Fruit fly (Drosophila melanogaster) whole organism, prepupa: Measurements from ENCODE around the gene Aasdh.

Experiments used
- Blimp-1 ChIP-seq: fragments of 200-800 bp; sonication (Bioruptor generic); optimal IDR thresholded peaks from 3 replicates; lab custom pipeline; 2017; ENCODE audit warnings: missing biosample characterization, missing genetic modification characterization, mild to moderate bottlenecking, moderate library complexity, missing genetic modification reagents
- CG10631 ChIP-seq: fragments of 200-800 bp; sonication (Bioruptor generic); optimal IDR thresholded peaks from 2 replicates; lab custom pipeline; 2016; ENCODE audit warnings: missing biosample characterization, missing genetic modification characterization
- CG11294 ChIP-seq: fragments of 200-800 bp; sonication (Bioruptor generic); IDR thresholded peaks from 2 replicates; pipeline ENCODE4 v1.3.6; 2022; ENCODE audit warnings: missing biosample characterization, missing genetic modification characterization
- CG11902 ChIP-seq: fragments of 200-800 bp; sonication (Bioruptor generic); optimal IDR thresholded peaks from 3 replicates; lab custom pipeline; 2016; ENCODE audit warnings: missing biosample characterization, missing genetic modification characterization
- CG1621 ChIP-seq: fragments of 200-800 bp; sonication (Bioruptor generic); optimal IDR thresholded peaks from 3 replicates; lab custom pipeline; 2018; ENCODE audit warnings: missing biosample characterization, mild to moderate bottlenecking, missing genetic modification characterization
- CG16779 ChIP-seq: fragments of 200-800 bp; sonication (Bioruptor generic); optimal IDR thresholded peaks from 3 replicates; lab custom pipeline; 2017; ENCODE audit warnings: missing biosample characterization, mild to moderate bottlenecking, missing genetic modification characterization
- CG3032 ChIP-seq: fragments of 200-800 bp; optimal IDR thresholded peaks from 2 replicates; lab custom pipeline; 2019; ENCODE audit warnings: missing biosample characterization, mild to moderate bottlenecking, missing genetic modification characterization, moderate library complexity
- CG31627 ChIP-seq: fragments of 200-800 bp; sonication (Bioruptor generic); optimal IDR thresholded peaks from 3 replicates; lab custom pipeline; 2016; ENCODE audit warnings: missing biosample characterization, missing genetic modification characterization
- CG34406 ChIP-seq: fragments of 200-800 bp; sonication (Bioruptor generic); optimal IDR thresholded peaks from 3 replicates; lab custom pipeline; 2016; ENCODE audit warnings: missing biosample characterization, missing genetic modification characterization
- CG3919 ChIP-seq: fragments of 200-800 bp; sonication (Bioruptor generic); optimal IDR thresholded peaks from 3 replicates; lab custom pipeline; 2016; ENCODE audit warnings: missing biosample characterization, missing genetic modification characterization
- CG4318 ChIP-seq: fragments of 200-800 bp; sonication (Bioruptor generic); optimal IDR thresholded peaks from 3 replicates; lab custom pipeline; 2017; ENCODE audit warnings: missing biosample characterization, mild to moderate bottlenecking, missing genetic modification characterization
- CG6276 ChIP-seq: fragments of 200-800 bp; sonication (Bioruptor generic); optimal IDR thresholded peaks from 2 replicates; lab custom pipeline; 2017; ENCODE audit warnings: missing biosample characterization, mild to moderate bottlenecking, missing genetic modification characterization
- CG6808 ChIP-seq: fragments of 200-800 bp; sonication (Bioruptor generic); optimal IDR thresholded peaks from 3 replicates; lab custom pipeline; 2017; ENCODE audit warnings: missing biosample characterization, missing genetic modification characterization, mild to moderate bottlenecking, moderate library complexity, missing genetic modification reagents
- CG7368 ChIP-seq: fragments of 200-800 bp; sonication (Bioruptor generic); optimal IDR thresholded peaks from 3 replicates; lab custom pipeline; 2016; ENCODE audit warnings: missing biosample characterization, missing genetic modification characterization
- CG8319 ChIP-seq: fragments of 200-800 bp; sonication (Bioruptor generic); optimal IDR thresholded peaks from 3 replicates; lab custom pipeline; 2016; ENCODE audit warnings: missing biosample characterization, missing genetic modification characterization
- CG8632 ChIP-seq: fragments of 200-800 bp; sonication (Bioruptor generic); optimal IDR thresholded peaks from 3 replicates; lab custom pipeline; 2016; ENCODE audit warnings: missing biosample characterization, missing genetic modification characterization
- Eip78C ChIP-seq: fragments of 200-800 bp; sonication (Bioruptor generic); peaks from one replicate; lab custom pipeline; 2016; ENCODE audit warnings: missing biosample characterization, missing genetic modification characterization
- Eip93F ChIP-seq: fragments of 200-800 bp; sonication (Bioruptor generic); optimal IDR thresholded peaks from 2 replicates; lab custom pipeline; 2016; ENCODE audit warnings: missing biosample characterization, mild to moderate bottlenecking, missing genetic modification characterization
- Ets21C ChIP-seq: fragments of 200-800 bp; sonication (Bioruptor generic); optimal IDR thresholded peaks from 3 replicates; lab custom pipeline; 2016; ENCODE audit warnings: missing biosample characterization, missing genetic modification characterization
- Hr38 ChIP-seq: sonication (Bioruptor generic); optimal IDR thresholded peaks from 2 replicates; lab custom pipeline; 2016; ENCODE audit warnings: missing biosample characterization, missing genetic modification characterization
- Hr39 ChIP-seq: fragments of 200-800 bp; sonication (Bioruptor generic); optimal IDR thresholded peaks from 2 replicates; lab custom pipeline; 2016; ENCODE audit warnings: missing biosample characterization, missing genetic modification characterization
- Hr4 ChIP-seq: fragments of 200-800 bp; sonication (Bioruptor generic); optimal IDR thresholded peaks from 3 replicates; lab custom pipeline; 2016; ENCODE audit warnings: missing biosample characterization, missing genetic modification characterization
- Lpt ChIP-seq: fragments of 200-800 bp; sonication (Bioruptor generic); optimal IDR thresholded peaks from 3 replicates; lab custom pipeline; 2016; ENCODE audit warnings: missing biosample characterization, missing genetic modification characterization
- Met ChIP-seq: fragments of 200-800 bp; sonication (Bioruptor generic); optimal IDR thresholded peaks from 3 replicates; lab custom pipeline; 2016; ENCODE audit warnings: missing biosample characterization, missing genetic modification characterization
- OdsH ChIP-seq: fragments of 200-800 bp; sonication (Bioruptor generic); optimal IDR thresholded peaks from 3 replicates; lab custom pipeline; 2016; ENCODE audit warnings: missing biosample characterization, missing genetic modification characterization
- Smox ChIP-seq: fragments of 200-800 bp; sonication (Bioruptor generic); optimal IDR thresholded peaks from 3 replicates; lab custom pipeline; 2016; ENCODE audit warnings: missing biosample characterization, missing genetic modification characterization
- Sox102F ChIP-seq: fragments of 200-800 bp; sonication (Bioruptor generic); optimal IDR thresholded peaks from 2 replicates; lab custom pipeline; 2016; ENCODE audit warnings: missing biosample characterization, mild to moderate bottlenecking, missing genetic modification characterization
- Sox14 ChIP-seq: fragments of 200-800 bp; sonication (Bioruptor generic); optimal IDR thresholded peaks from 3 replicates; lab custom pipeline; 2016; ENCODE audit warnings: missing biosample characterization, missing genetic modification characterization
- Sox15 ChIP-seq: fragments of 200-800 bp; sonication (Bioruptor generic); optimal IDR thresholded peaks from 3 replicates; lab custom pipeline; 2016; ENCODE audit warnings: missing biosample characterization, missing genetic modification characterization
- acj6 ChIP-seq: fragments of 200-800 bp; sonication (Bioruptor generic); optimal IDR thresholded peaks from 3 replicates; lab custom pipeline; 2016; ENCODE audit warnings: missing biosample characterization, missing genetic modification characterization
- dac ChIP-seq: fragments of 200-800 bp; sonication (Bioruptor generic); optimal IDR thresholded peaks from 2 replicates; lab custom pipeline; 2017; ENCODE audit warnings: missing biosample characterization, mild to moderate bottlenecking, missing genetic modification characterization
- dsx ChIP-seq: fragments of 200-800 bp; optimal IDR thresholded peaks from 3 replicates; lab custom pipeline; 2019; ENCODE audit warnings: missing biosample characterization, mild to moderate bottlenecking, missing genetic modification characterization, moderate library complexity; ENCODE audit not compliant: poor library complexity, severe bottlenecking
- esn ChIP-seq: fragments of 200-800 bp; sonication (Bioruptor generic); optimal IDR thresholded peaks from 2 replicates; lab custom pipeline; 2016; ENCODE audit warnings: missing biosample characterization, mild to moderate bottlenecking, missing genetic modification characterization, moderate library complexity
- fkh ChIP-seq: fragments of 200-800 bp; sonication (Bioruptor generic); optimal IDR thresholded peaks from 3 replicates; lab custom pipeline; 2017; ENCODE audit warnings: missing biosample characterization, mild to moderate bottlenecking, missing genetic modification characterization, moderate library complexity
- lz ChIP-seq: fragments of 200-800 bp; sonication (Bioruptor generic); optimal IDR thresholded peaks from 3 replicates; lab custom pipeline; 2016; ENCODE audit warnings: missing biosample characterization, missing genetic modification characterization
- net ChIP-seq: fragments of 200-800 bp; sonication (Bioruptor generic); optimal IDR thresholded peaks from 3 replicates; lab custom pipeline; 2016; ENCODE audit warnings: missing biosample characterization, missing genetic modification characterization
- pdm3 ChIP-seq: fragments of 200-800 bp; sonication (Bioruptor generic); optimal IDR thresholded peaks from 3 replicates; lab custom pipeline; 2016; ENCODE audit warnings: missing biosample characterization, missing genetic modification characterization
- salr ChIP-seq, 2 experiments: fragments of 200-800 bp; sonication (Bioruptor generic); optimal IDR thresholded peaks; 3 replicates each; lab custom pipeline; 2016 to 2018; ENCODE audit warnings: missing biosample characterization in 2 of 2, missing genetic modification characterization in 2 of 2, mild to moderate bottlenecking in 1 of 2
- spab ChIP-seq: fragments of 200-800 bp; sonication (Bioruptor generic); optimal IDR thresholded peaks from 2 replicates; lab custom pipeline; 2017; ENCODE audit warnings: missing biosample characterization, mild to moderate bottlenecking, missing genetic modification characterization, missing genetic modification reagents
- ss ChIP-seq, 2 experiments: fragments of 200-800 bp; sonication (Bioruptor generic); optimal IDR thresholded peaks; 2 replicates in 1 of 2; 3 replicates in 1 of 2; lab custom pipeline; 2017 to 2018; ENCODE audit warnings: mild to moderate bottlenecking in 2 of 2, missing biosample characterization in 2 of 2, missing genetic modification characterization in 2 of 2, moderate library complexity in 1 of 2
- svp ChIP-seq: fragments of 200-800 bp; sonication (Bioruptor generic); peaks from one replicate; lab custom pipeline; 2016; ENCODE audit warnings: missing biosample characterization, missing genetic modification characterization
- topi ChIP-seq: fragments of 200-800 bp; sonication (Bioruptor generic); optimal IDR thresholded peaks from 3 replicates; lab custom pipeline; 2016; ENCODE audit warnings: missing biosample characterization, missing genetic modification characterization
- vri ChIP-seq: fragments of 200-800 bp; sonication (Bioruptor generic); optimal IDR thresholded peaks from 3 replicates; lab custom pipeline; 2016; ENCODE audit warnings: missing biosample characterization, mild to moderate bottlenecking, missing genetic modification characterization

The Aasdh gene

DNA sequence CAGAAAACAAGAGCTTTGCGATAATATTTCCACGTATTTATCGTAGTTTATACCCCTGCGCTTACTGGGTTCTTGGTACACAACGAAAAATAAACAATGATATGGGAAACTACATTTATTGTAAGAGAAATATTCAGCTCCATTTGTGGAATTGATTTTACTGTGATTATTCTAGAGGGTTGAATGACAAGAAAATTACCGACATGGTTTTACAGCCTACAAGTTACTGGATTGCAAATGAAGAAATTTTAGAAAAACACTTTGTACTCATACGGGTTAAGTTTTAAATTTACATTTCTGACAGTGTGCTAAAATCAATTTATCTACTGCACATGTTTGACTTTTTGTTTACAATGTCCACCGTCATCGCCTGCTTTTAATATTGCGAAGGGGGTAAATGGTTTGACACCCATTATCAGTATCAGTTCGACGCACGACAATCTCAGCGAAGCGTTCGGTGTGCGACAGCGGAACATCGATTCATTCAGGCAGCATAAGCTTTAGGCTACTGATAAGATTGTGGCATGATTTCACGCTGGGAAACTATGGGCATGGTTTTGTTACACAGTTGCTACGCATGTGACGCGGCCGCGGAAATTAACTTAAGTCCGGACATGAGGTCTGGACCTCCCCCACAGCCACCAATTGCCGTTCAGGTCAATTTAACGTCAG is 12.5 kb upstream of the Aasdh start (continued):
- TF ChIP-seq CG3919 (GFP tag; lab: Kevin White, UChicago) (peak; percentile 4), CG3032 (tag; lab: Kevin White, UChicago) (no peak), spab (GFP tag; lab: Kevin White, UChicago) (no peak), dac (GFP tag; lab: Kevin White, UChicago) (no peak), CG6808 (GFP tag; lab: Kevin White, UChicago) (no peak), esn (GFP tag; lab: Kevin White, UChicago) (peak; percentile 23), svp (GFP tag; lab: Kevin White, UChicago) (peak; percentile 38), CG31627 (GFP tag; lab: Kevin White, UChicago) (no peak), OdsH (GFP tag; lab: Kevin White, UChicago) (peak; percentile 23), Met (GFP tag; lab: Kevin White, UChicago) (peak; percentile 14), pdm3 (peak; percentile 17), Hr4 (GFP tag; lab: Kevin White, UChicago) (peak; percentile 28), CG11902 (GFP tag; lab: Kevin White, UChicago) (no peak), CG6276 (GFP tag; lab: Kevin White, UChicago) (no peak), Eip78C (GFP tag; lab: Kevin White, UChicago) (peak; percentile 73), CG11294 (no peak), net (peak; percentile 10), fkh (GFP tag; lab: Kevin White, UChicago) (peak; percentile 65), CG16779 (tag; lab: Kevin White, UChicago) (no peak), Smox (GFP tag; lab: Kevin White, UChicago) (no peak), CG8319 (GFP tag; lab: Kevin White, UChicago) (no peak), lz (GFP tag; lab: Kevin White, UChicago) (peak; percentile 22), CG7368 (GFP tag; lab: Kevin White, UChicago) (no peak), CG10631 (GFP tag; lab: Kevin White, UChicago) (no peak), CG34406 (no peak), Hr38 (GFP tag; lab: Kevin White, UChicago) (no peak), Hr39 (GFP tag; lab: Kevin White, UChicago) (peak; percentile 23), CG1621 (tag; lab: Kevin White, UChicago) (no peak), acj6 (GFP tag; lab: Kevin White, UChicago) (peak; percentile 24), Sox102F (GFP tag; lab: Kevin White, UChicago) (peak; percentile 8), Lpt (GFP tag; lab: Kevin White, UChicago) (no peak), CG4318 (GFP tag; lab: Kevin White, UChicago) (no peak), salr (GFP tag; optimal IDR thresholded peaks at IDR 0.05; lab: Kevin White, UChicago) (no peak), vri (peak; percentile 3)

DNA sequence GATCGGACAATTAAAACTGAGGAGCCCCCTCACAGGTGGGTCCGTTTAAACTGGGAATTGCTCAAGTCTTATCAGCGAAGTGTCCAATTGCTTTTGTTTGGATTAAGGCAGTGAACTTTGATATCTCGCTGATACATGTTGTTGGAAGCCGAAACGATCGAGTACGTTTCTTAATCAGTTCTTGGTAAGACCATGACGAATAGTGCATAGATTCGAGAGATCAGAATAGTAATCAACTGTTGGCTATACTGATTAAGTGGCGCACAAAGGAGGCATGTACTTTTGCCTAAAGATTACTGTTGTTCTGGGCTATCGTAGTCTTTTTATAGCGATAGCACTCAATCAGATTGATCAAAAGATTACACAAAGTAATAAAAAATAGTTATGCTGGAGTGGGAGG is 2.1 kb upstream of the Aasdh start:
- TF ChIP-seq CG8632 (GFP tag; lab: Kevin White, UChicago) (no peak), Eip93F (GFP tag; lab: Kevin White, UChicago) (peak; percentile 52)
- TF ChIP-seq, all 60 proteins: peak for 1

- no peak for TF ChIP-seq Ets21C (GFP tag; lab: Kevin White, UChicago)
- TF ChIP-seq CG1621 (tag; lab: Kevin White, UChicago) = no peak
- TF ChIP-seq Sox14 (GFP tag; lab: Kevin White, UChicago) = no peak
- TF ChIP-seq Met (GFP tag; lab: Kevin White, UChicago) = no peak
- TF ChIP-seq Blimp-1 = no peak
- TF ChIP-seq topi (GFP tag; lab: Kevin White, UChicago) = no peak
- TF ChIP-seq Eip78C (GFP tag; lab: Kevin White, UChicago) = no peak
- no peak for TF ChIP-seq Eip93F (GFP tag; lab: Kevin White, UChicago)
- TF ChIP-seq OdsH (GFP tag; lab: Kevin White, UChicago) = no peak
- no peak for TF ChIP-seq CG3919 (GFP tag; lab: Kevin White, UChicago)
- TF ChIP-seq Hr4 (GFP tag; lab: Kevin White, UChicago) = no peak
- TF ChIP-seq CG3032 (tag; lab: Kevin White, UChicago) = no peak
- TF ChIP-seq dsx = no peak
- no peak for TF ChIP-seq ss (GFP tag; optimal IDR thresholded peaks at IDR 0.05; lab: Kevin White, UChicago)
- no peak for TF ChIP-seq Sox15 (GFP tag; lab: Kevin White, UChicago)
- no peak for TF ChIP-seq Hr39 (GFP tag; lab: Kevin White, UChicago)
- no peak for TF ChIP-seq svp (GFP tag; lab: Kevin White, UChicago)
- no peak for TF ChIP-seq CG4318 (GFP tag; lab: Kevin White, UChicago)
- no peak for TF ChIP-seq CG8632 (GFP tag; lab: Kevin White, UChicago)
These were observed 7.2 kb downstream of the Aasdh start, which contains the start of gene CG31897 for dm6 chr2L:8442147-8442546. CG31897 (plus strand) TSS chr2L:8442447.
